Worm (Caenorhabditis elegans): ENCODE data around the gene C24D10.5.
"Not testable (repeated sequence)": the region's sequence is repeated elsewhere in the genome, so short reads cannot be mapped to it uniquely, and the experiment has no call there.

ce11 chrIV:5165626-5166025 lies 15.7 kb downstream of the C24D10.5 start, which contains the start of gene nspd-6:
- TF ChIP-seq lin-39 (tag; optimal IDR thresholded peaks at IDR 0.05); skn-1 (tag; optimal IDR thresholded peaks at IDR 0.05); lin-11 (tag; optimal IDR thresholded peaks at IDR 0.05); zag-1 (tag; optimal IDR thresholded peaks at IDR 0.05); mdl-1 (tag; optimal IDR thresholded peaks at IDR 0.05); nhr-25 (tag; optimal IDR thresholded peaks at IDR 0.05); ama-1 (optimal IDR thresholded peaks at IDR 0.05); mbf-1 (tag; optimal IDR thresholded peaks at IDR 0.05); lin-13 (GFP tag; optimal IDR thresholded peaks at IDR 0.05): not testable (repeated sequence)

Data from whole organism, L2 larva.